Worm (Caenorhabditis elegans) whole organism, midembryonic: Measurements from ENCODE around the gene ZK228.4.

Experiments used
- cog-1 ChIP-seq: sonication (generic microtip); optimal IDR thresholded peaks from 2 replicates; lab custom pipeline; 2016; ENCODE audit warnings: missing genetic modification characterization, missing compliant biosample characterization
- flt-1 ChIP-seq: fragments of 200-800 bp; sonication (Bioruptor generic); IDR thresholded peaks from 2 replicates; pipeline ENCODE4 v1.3.6; 2022; ENCODE audit warnings: missing genetic modification characterization, missing compliant biosample characterization
- klf-2 ChIP-seq: fragments of 200-800 bp; sonication (Bioruptor generic); conservative IDR thresholded peaks from 2 replicates; pipeline ENCODE4 v1.3.6; 2022; ENCODE audit warnings: missing genetic modification reagents, missing genetic modification characterization, missing compliant biosample characterization
- ztf-23 ChIP-seq: fragments of 200-800 bp; sonication (Bioruptor generic); IDR thresholded peaks from 2 replicates; pipeline ENCODE4 v1.3.6; 2022; ENCODE audit warnings: missing genetic modification reagents, missing genetic modification characterization, missing compliant biosample characterization
- ztf-29 ChIP-seq: fragments of 200-800 bp; sonication (Bioruptor generic); IDR thresholded peaks from 2 replicates; pipeline ENCODE4 v1.3.6; 2022; ENCODE audit warnings: missing genetic modification reagents, missing genetic modification characterization, missing compliant biosample characterization

ce11 chrV:18444118-18444517 is 18.5 kb upstream of the ZK228.4 start, which contains the start of gene ZK228.1:
- no peak for TF ChIP-seq klf-2
- TF ChIP-seq ztf-29 (GFP tag; lab: Robert Waterston, UW): no peak
- TF ChIP-seq ztf-23: no peak
- no peak for TF ChIP-seq flt-1 (GFP tag; lab: Robert Waterston, UW)
- TF ChIP-seq cog-1 (tag; lab: Kevin White, UChicago): no peak
